Worm (Caenorhabditis elegans) whole organism, L3 larva: Measurements from ENCODE around the gene dsl-6.
A peak's percentile ranks its signal among the peaks of the same experiment; 100 is the strongest.
"Not testable (repeated sequence)": the region's sequence is repeated elsewhere in the genome, so short reads cannot be mapped to it uniquely, and the experiment has no call there.

ENCODE experiments used
- R02D3.7 ChIP-seq: fragments of 150-350 bp; optimal IDR thresholded peaks from 2 replicates; lab custom pipeline; 2014; ENCODE audit warnings: missing biosample characterization, missing genetic modification characterization
- ZK546.5 ChIP-seq: sonication (generic microtip); optimal IDR thresholded peaks from 2 replicates; lab custom pipeline; 2017; ENCODE audit warnings: missing biosample characterization, missing genetic modification characterization
- aly-2 ChIP-seq: fragments of 150-350 bp; optimal IDR thresholded peaks from 2 replicates; lab custom pipeline; 2014; ENCODE audit warnings: missing biosample characterization, missing genetic modification characterization
- ceh-28 ChIP-seq: fragments of 150-350 bp; optimal IDR thresholded peaks from 2 replicates; lab custom pipeline; 2014; ENCODE audit warnings: missing biosample characterization, missing genetic modification reagents, missing genetic modification characterization
- ceh-82 ChIP-seq: fragments of 150-350 bp; optimal IDR thresholded peaks from 2 replicates; lab custom pipeline; 2014; ENCODE audit warnings: missing biosample characterization, missing genetic modification characterization
- ceh-9 ChIP-seq: sonication (generic microtip); optimal IDR thresholded peaks from 2 replicates; lab custom pipeline; 2018; ENCODE audit warnings: missing biosample characterization, missing genetic modification characterization
- egl-27 ChIP-seq: sonication (generic microtip); optimal IDR thresholded peaks from 4 replicates; lab custom pipeline; 2017; ENCODE audit warnings: missing biosample characterization, missing genetic modification reagents, missing genetic modification characterization
- egl-5 ChIP-seq: fragments of 150-350 bp; optimal IDR thresholded peaks from 2 replicates; lab custom pipeline; 2017; ENCODE audit warnings: missing biosample characterization, missing genetic modification reagents, missing genetic modification characterization, inconsistent platforms
- elt-1 ChIP-seq: fragments of 150-350 bp; optimal IDR thresholded peaks from 2 replicates; lab custom pipeline; 2014; ENCODE audit warnings: missing biosample characterization, missing genetic modification characterization
- elt-2 ChIP-seq: sonication (generic microtip); optimal IDR thresholded peaks from 2 replicates; lab custom pipeline; 2016; ENCODE audit warnings: missing genetic modification reagents, mild to moderate bottlenecking, missing genetic modification characterization, missing compliant biosample characterization
- elt-3 ChIP-seq, 3 experiments: fragments of 150-350 bp in 1 of 3; sonication (generic microtip) in 2 of 3; optimal IDR thresholded peaks; 2 replicates in 2 of 3; 4 replicates in 1 of 3; lab custom pipeline; 2014 to 2017; ENCODE audit warnings: missing biosample characterization in 3 of 3, missing genetic modification characterization in 3 of 3
- eor-1 ChIP-seq, 2 experiments: fragments of 150-350 bp; optimal IDR thresholded peaks; 2 replicates each; lab custom pipeline; 2014 to 2018; ENCODE audit warnings: missing biosample characterization in 2 of 2, missing genetic modification characterization in 2 of 2
- fkh-10 ChIP-seq: sonication (generic microtip); optimal IDR thresholded peaks from 2 replicates; lab custom pipeline; 2017; ENCODE audit warnings: missing biosample characterization, missing genetic modification reagents, missing genetic modification characterization
- fkh-2 ChIP-seq: fragments of 150-350 bp; optimal IDR thresholded peaks from 2 replicates; lab custom pipeline; 2014; ENCODE audit warnings: missing biosample characterization, missing genetic modification reagents, missing genetic modification characterization
- hmg-11 ChIP-seq: sonication (generic microtip); optimal IDR thresholded peaks from 2 replicates; lab custom pipeline; 2016; ENCODE audit warnings: missing genetic modification characterization, missing compliant biosample characterization
- jun-1 ChIP-seq: fragments of 150-350 bp; optimal IDR thresholded peaks from 2 replicates; lab custom pipeline; 2014; ENCODE audit warnings: missing biosample characterization, missing genetic modification reagents, missing genetic modification characterization
- lin-15B ChIP-seq: fragments of 150-350 bp; optimal IDR thresholded peaks from 2 replicates; lab custom pipeline; 2014; ENCODE audit warnings: missing biosample characterization, missing genetic modification characterization
- lin-39 ChIP-seq: fragments of 150-350 bp; optimal IDR thresholded peaks from 2 replicates; lab custom pipeline; 2018; ENCODE audit warnings: missing biosample characterization, missing genetic modification reagents, missing genetic modification characterization
- lsy-12 ChIP-seq: sonication (generic microtip); optimal IDR thresholded peaks from 2 replicates; lab custom pipeline; 2016; ENCODE audit warnings: mild to moderate bottlenecking, missing genetic modification characterization, missing compliant biosample characterization
- mdl-1 ChIP-seq: fragments of 150-350 bp; optimal IDR thresholded peaks from 2 replicates; lab custom pipeline; 2014; ENCODE audit warnings: missing biosample characterization, missing genetic modification characterization
- nfya-1 ChIP-seq: sonication (generic microtip); optimal IDR thresholded peaks from 2 replicates; lab custom pipeline; 2017; ENCODE audit warnings: missing genetic modification characterization, mild to moderate bottlenecking, missing compliant biosample characterization, antibody characterized with exemption, moderate library complexity; ENCODE audit not compliant: insufficient read depth
- nhr-23 ChIP-seq: fragments of 150-350 bp; optimal IDR thresholded peaks from 2 replicates; lab custom pipeline; 2014; ENCODE audit warnings: missing biosample characterization, missing genetic modification reagents, missing genetic modification characterization
- nhr-237 ChIP-seq: fragments of 150-350 bp; optimal IDR thresholded peaks from 2 replicates; lab custom pipeline; 2014; ENCODE audit warnings: missing biosample characterization, missing genetic modification characterization
- nhr-25 ChIP-seq: sonication (generic microtip); optimal IDR thresholded peaks from 2 replicates; lab custom pipeline; 2017; ENCODE audit warnings: missing biosample characterization, missing genetic modification characterization
- nhr-28 ChIP-seq: fragments of 150-350 bp; optimal IDR thresholded peaks from 2 replicates; lab custom pipeline; 2014; ENCODE audit warnings: missing biosample characterization, missing genetic modification characterization
- nhr-67 ChIP-seq: fragments of 150-350 bp; optimal IDR thresholded peaks from 2 replicates; lab custom pipeline; 2014; ENCODE audit warnings: missing biosample characterization, missing genetic modification characterization
- nhr-76 ChIP-seq: fragments of 150-350 bp; sonication (generic microtip); optimal IDR thresholded peaks from 5 replicates; lab custom pipeline; 2014; ENCODE audit warnings: missing biosample characterization, missing genetic modification characterization
- nhr-77 ChIP-seq: fragments of 150-350 bp; optimal IDR thresholded peaks from 2 replicates; lab custom pipeline; 2014; ENCODE audit warnings: missing biosample characterization, missing genetic modification characterization
- pha-4 ChIP-seq: fragments of 150-350 bp; optimal IDR thresholded peaks from 2 replicates; lab custom pipeline; 2014; ENCODE audit warnings: missing biosample characterization, missing genetic modification reagents, missing genetic modification characterization
- skn-1 ChIP-seq: fragments of 150-350 bp; optimal IDR thresholded peaks from 2 replicates; lab custom pipeline; 2014; ENCODE audit warnings: missing biosample characterization, missing genetic modification characterization
- snpc-4 ChIP-seq: fragments of 150-350 bp; optimal IDR thresholded peaks from 2 replicates; lab custom pipeline; 2014; ENCODE audit warnings: missing biosample characterization, missing genetic modification characterization
- tbx-2 ChIP-seq: sonication (generic microtip); optimal IDR thresholded peaks from 2 replicates; lab custom pipeline; 2016; ENCODE audit warnings: mild to moderate bottlenecking, missing genetic modification characterization, missing compliant biosample characterization
- ztf-11 ChIP-seq: fragments of 150-350 bp; optimal IDR thresholded peaks from 2 replicates; lab custom pipeline; 2014; ENCODE audit warnings: missing biosample characterization, missing genetic modification characterization
- ztf-4 ChIP-seq: fragments of 150-350 bp; optimal IDR thresholded peaks from 2 replicates; lab custom pipeline; 2014; ENCODE audit warnings: missing biosample characterization, missing genetic modification characterization

dsl-6 gene

ce11 chrIV:11398267-11398825 lies at the start of gene dsl-6:
dsl-6 (minus strand) TSS chrIV:11398317.
- not testable (repeated sequence) for TF ChIP-seq ceh-9, nhr-77, ztf-4

- TF ChIP-seq pha-4 (peak; percentile 89), ceh-28 (tag; lab: Kevin White, UChicago) (no peak), elt-1 (tag; lab: Kevin White, UChicago) (no peak)
These were observed 40.1 kb upstream of the dsl-6 start for ce11 chrIV:11438255-11438654.

ce11 chrIV:11435761-11436160 lies 37.6 kb upstream of the dsl-6 start:
- TF ChIP-seq egl-5 (tag; lab: Kevin White, UChicago) (no peak), eor-1 (tag; optimal IDR thresholded peaks at IDR 0.05; lab: Kevin White, UChicago) (no peak), elt-1 (tag; lab: Kevin White, UChicago) (no peak), mdl-1 (tag; lab: Kevin White, UChicago) (no peak), elt-3 (tag; optimal IDR thresholded peaks at IDR 0.05; lab: Kevin White, UChicago) (no peak), nhr-237 (no peak), tbx-2 (no peak), ceh-82 (tag; lab: Kevin White, UChicago) (no peak)
- TF ChIP-seq, all 47 proteins: peak for 0

ce11 chrIV:11434575-11434974 lies 36.5 kb upstream of the dsl-6 start:
- TF ChIP-seq egl-5 (tag; lab: Kevin White, UChicago) (peak; percentile 19), nhr-67 (tag; lab: Kevin White, UChicago) (no peak), elt-2 (tag; lab: Kevin White, UChicago) (peak; percentile 64), skn-1 (tag; lab: Kevin White, UChicago) (no peak)

- TF ChIP-seq jun-1, result peak; percentile 25
- TF ChIP-seq fkh-10 (GFP tag; lab: Kevin White, UChicago), result peak; percentile 13
- peak; percentile 47 for TF ChIP-seq R02D3.7 (tag; lab: Kevin White, UChicago)
- no peak for TF ChIP-seq ZK546.5 (tag; lab: Kevin White, UChicago)
- TF ChIP-seq hmg-11 (tag; lab: Kevin White, UChicago), result peak; percentile 76
- peak; percentile 54 for TF ChIP-seq lin-39 (tag; lab: Kevin White, UChicago)
- peak; percentile 30 for TF ChIP-seq nhr-23 (tag; lab: Kevin White, UChicago)
- TF ChIP-seq lsy-12, result no peak
- TF ChIP-seq ztf-11 (tag; lab: Kevin White, UChicago), result no peak
- TF ChIP-seq nhr-25, result peak; percentile 23
- TF ChIP-seq elt-3 (tag; optimal IDR thresholded peaks at IDR 0.05; lab: Kevin White, UChicago), result no peak
- peak; percentile 69 for TF ChIP-seq lin-15B (tag; lab: Kevin White, UChicago)
- peak; percentile 58 for TF ChIP-seq snpc-4 (tag; lab: Kevin White, UChicago)
- TF ChIP-seq pha-4, result peak; percentile 89
- TF ChIP-seq elt-2 (tag; lab: Kevin White, UChicago), result peak; percentile 24
- peak; percentile 27 for TF ChIP-seq egl-27 (tag; lab: Kevin White, UChicago)
- TF ChIP-seq ceh-28 (tag; lab: Kevin White, UChicago), result peak; percentile 64
- TF ChIP-seq tbx-2, result peak; percentile 41
- TF ChIP-seq nfya-1 (tag; lab: Kevin White, UChicago), result peak; percentile 76
These were observed 35.6 kb upstream of the dsl-6 start for ce11 chrIV:11433709-11434108.

ce11 chrIV:11431448-11431847 lies 33.3 kb upstream of the dsl-6 start:
- TF ChIP-seq fkh-2 (tag; lab: Kevin White, UChicago), result no peak
- no peak for TF ChIP-seq nhr-76 (tag; lab: Kevin White, UChicago)
- TF ChIP-seq hmg-11 (tag; lab: Kevin White, UChicago), result no peak
- TF ChIP-seq ztf-11 (tag; lab: Kevin White, UChicago), result no peak
- TF ChIP-seq pha-4, result no peak
- no peak for TF ChIP-seq snpc-4 (tag; lab: Kevin White, UChicago)
- no peak for TF ChIP-seq nhr-77
- TF ChIP-seq ceh-28 (tag; lab: Kevin White, UChicago), result no peak
- no peak for TF ChIP-seq lsy-12
- no peak for TF ChIP-seq ceh-9
- no peak for TF ChIP-seq nhr-28 (tag; lab: Kevin White, UChicago)
- no peak for TF ChIP-seq aly-2
- no peak for TF ChIP-seq egl-5 (tag; lab: Kevin White, UChicago)
